Fruit fly (Drosophila melanogaster) whole organism, embryonic: ENCODE results near the gene CG3634.

Source experiments
- Atf-2 ChIP-seq: fragments of 200-800 bp; sonication (Bioruptor generic); optimal IDR thresholded peaks from 2 replicates; lab custom pipeline; 2016; ENCODE audit warnings: missing biosample characterization, missing genetic modification characterization
- Awh ChIP-seq: fragments of 200-800 bp; sonication (Bioruptor generic); IDR thresholded peaks from 2 replicates; pipeline ENCODE4, ENCODE4 v1.3.6; 2022; ENCODE audit warnings: missing biosample characterization, missing genetic modification characterization
- Bteb2 ChIP-seq: fragments of 200-800 bp; sonication (Bioruptor generic); optimal IDR thresholded peaks from 2 replicates; lab custom pipeline; 2016; ENCODE audit warnings: missing biosample characterization, missing genetic modification characterization
- CG12236 ChIP-seq: fragments of 200-800 bp; sonication (Bioruptor generic); optimal IDR thresholded peaks from 2 replicates; lab custom pipeline; 2016; ENCODE audit warnings: missing biosample characterization, missing genetic modification characterization
- CG12299 ChIP-seq: fragments of 200-800 bp; sonication (Bioruptor generic); optimal IDR thresholded peaks from 2 replicates; lab custom pipeline; 2018; ENCODE audit warnings: missing biosample characterization, mild to moderate bottlenecking, missing genetic modification characterization
- CG12391 ChIP-seq: fragments of 200-800 bp; sonication (Bioruptor generic); optimal IDR thresholded peaks from 3 replicates; lab custom pipeline; 2018; ENCODE audit warnings: missing biosample characterization, mild to moderate bottlenecking, missing genetic modification characterization, moderate library complexity
- CG12659 ChIP-seq: fragments of 200-800 bp; sonication (Bioruptor generic); optimal IDR thresholded peaks from 3 replicates; lab custom pipeline; 2017; ENCODE audit warnings: mild to moderate bottlenecking, missing biosample characterization, missing genetic modification reagents, missing genetic modification characterization
- CG13123 ChIP-seq: fragments of 200-800 bp; sonication (Bioruptor generic); optimal IDR thresholded peaks from 2 replicates; lab custom pipeline; 2016; ENCODE audit warnings: missing biosample characterization, missing genetic modification characterization
- CG16813 ChIP-seq: fragments of 200-800 bp; sonication (Bioruptor generic); IDR thresholded peaks from 3 replicates; pipeline ENCODE4 v1.3.6; 2022; ENCODE audit warnings: missing biosample characterization, missing genetic modification characterization; ENCODE audit not compliant: partially characterized antibody
- CG17912 ChIP-seq: fragments of 200-800 bp; sonication (Bioruptor generic); optimal IDR thresholded peaks from 2 replicates; lab custom pipeline; 2018; ENCODE audit warnings: missing biosample characterization, mild to moderate bottlenecking, missing genetic modification characterization
- CG2129 ChIP-seq: fragments of 200-800 bp; sonication (Bioruptor generic); IDR thresholded peaks from 2 replicates; pipeline ENCODE4 v1.3.6; 2022; ENCODE audit warnings: missing biosample characterization, missing genetic modification characterization; ENCODE audit not compliant: partially characterized antibody
- CG2712 ChIP-seq: fragments of 200-800 bp; optimal IDR thresholded peaks from 3 replicates; lab custom pipeline; 2019; ENCODE audit warnings: missing biosample characterization, mild to moderate bottlenecking, missing genetic modification characterization, moderate library complexity
- CG30020 ChIP-seq: fragments of 200-800 bp; optimal IDR thresholded peaks from 2 replicates; lab custom pipeline; 2019; ENCODE audit warnings: missing biosample characterization, mild to moderate bottlenecking, missing genetic modification characterization, moderate library complexity
- CG30403 ChIP-seq: fragments of 200-800 bp; sonication (Bioruptor generic); optimal IDR thresholded peaks from 3 replicates; lab custom pipeline; 2016; ENCODE audit warnings: missing biosample characterization, missing genetic modification characterization
- CG3163 ChIP-seq: fragments of 200-800 bp; sonication (Bioruptor generic); optimal IDR thresholded peaks from 3 replicates; lab custom pipeline; 2016; ENCODE audit warnings: missing biosample characterization, missing genetic modification characterization
- CG4404 ChIP-seq: fragments of 200-800 bp; sonication (Bioruptor generic); IDR thresholded peaks from 2 replicates; pipeline ENCODE4 v1.3.6; 2022; ENCODE audit warnings: missing biosample characterization, missing genetic modification characterization
- CG6689 ChIP-seq: fragments of 200-800 bp; sonication (Bioruptor generic); IDR thresholded peaks from 2 replicates; pipeline ENCODE4 v1.3.6; 2022; ENCODE audit warnings: missing biosample characterization, missing genetic modification characterization
- CG6854 ChIP-seq: fragments of 200-800 bp; sonication (Bioruptor generic); optimal IDR thresholded peaks from 3 replicates; lab custom pipeline; 2017; ENCODE audit warnings: missing biosample characterization, mild to moderate bottlenecking, missing genetic modification characterization
- CG7372 ChIP-seq: fragments of 200-800 bp; sonication (Bioruptor generic); IDR thresholded peaks from 2 replicates; pipeline ENCODE4 v1.3.6; 2022; ENCODE audit warnings: missing biosample characterization, missing genetic modification characterization
- CG7745 ChIP-seq: fragments of 200-800 bp; sonication (Bioruptor generic); optimal IDR thresholded peaks from 2 replicates; lab custom pipeline; 2018; ENCODE audit warnings: missing biosample characterization, mild to moderate bottlenecking, missing genetic modification characterization, moderate library complexity
- CG7987 ChIP-seq: fragments of 200-800 bp; sonication (Bioruptor generic); optimal IDR thresholded peaks from 2 replicates; lab custom pipeline; 2018; ENCODE audit warnings: missing biosample characterization, mild to moderate bottlenecking, missing genetic modification characterization, moderate library complexity
- CkIIα-i1 ChIP-seq: fragments of 200-800 bp; sonication (Bioruptor generic); IDR thresholded peaks from 2 replicates; pipeline ENCODE4 v1.3.6; 2022; ENCODE audit warnings: missing biosample characterization, missing genetic modification characterization
- Dfd ChIP-seq, 2 experiments: fragments of >200 bp; optimal IDR thresholded peaks; 2 replicates each; lab custom pipeline; 2017; ENCODE audit warnings: missing biosample characterization in 2 of 2, missing genetic modification characterization in 2 of 2
- Eip74EF ChIP-seq, 2 experiments: fragments of 200-800 bp in 1 of 2; fragments of >200 bp in 1 of 2; sonication (Bioruptor generic) in 1 of 2; optimal IDR thresholded peaks; 2 replicates each; lab custom pipeline; 2017 to 2019; ENCODE audit warnings: missing biosample characterization in 2 of 2, missing genetic modification characterization in 2 of 2, mild to moderate bottlenecking in 1 of 2, moderate library complexity in 1 of 2
- Hand ChIP-seq: fragments of 200-800 bp; sonication (Bioruptor generic); optimal IDR thresholded peaks from 2 replicates; lab custom pipeline; 2017; ENCODE audit warnings: mild to moderate bottlenecking, missing biosample characterization, missing genetic modification reagents, missing genetic modification characterization
- Lhr ChIP-seq: fragments of 200-800 bp; sonication (Bioruptor generic); optimal IDR thresholded peaks from 3 replicates; lab custom pipeline; 2017; ENCODE audit warnings: mild to moderate bottlenecking, missing biosample characterization, missing genetic modification reagents, missing genetic modification characterization
- Mrtf ChIP-seq: fragments of 200-800 bp; sonication (Bioruptor generic); IDR thresholded peaks from 3 replicates; pipeline ENCODE4 v1.3.6; 2022; ENCODE audit warnings: missing biosample characterization, missing genetic modification characterization
- Oli ChIP-seq: fragments of 200-800 bp; sonication (Bioruptor generic); optimal IDR thresholded peaks from 2 replicates; lab custom pipeline; 2018; ENCODE audit warnings: missing biosample characterization, mild to moderate bottlenecking, missing genetic modification characterization, moderate library complexity
- Pdp1 ChIP-seq, 2 experiments: fragments of 200-800 bp; sonication (Bioruptor generic); optimal IDR thresholded peaks; 3 replicates each; lab custom pipeline; 2016; ENCODE audit warnings: missing biosample characterization in 2 of 2, missing genetic modification characterization in 2 of 2, mild to moderate bottlenecking in 1 of 2, moderate library complexity in 1 of 2
- Ravus ChIP-seq: fragments of 200-800 bp; sonication (Bioruptor generic); IDR thresholded peaks from 2 replicates; pipeline ENCODE4 v1.3.6; 2022; ENCODE audit warnings: missing biosample characterization, missing genetic modification characterization
- Trl ChIP-seq, 3 experiments: fragments of >200 bp in 2 of 3; fragments of 200-800 bp in 1 of 3; sonication (Bioruptor generic) in 1 of 3; optimal IDR thresholded peaks; 2 replicates in 1 of 3; 3 replicates in 2 of 3; lab custom pipeline; 2016 to 2017; ENCODE audit warnings: missing biosample characterization in 1 of 3, missing genetic modification characterization in 1 of 3
- Vsx1 ChIP-seq: fragments of 200-800 bp; sonication (Bioruptor generic); optimal IDR thresholded peaks from 2 replicates; lab custom pipeline; 2017; ENCODE audit warnings: missing biosample characterization, mild to moderate bottlenecking, missing genetic modification characterization, missing genetic modification reagents
- bbx ChIP-seq: fragments of 200-800 bp; sonication (Bioruptor generic); IDR thresholded peaks from 2 replicates; pipeline ENCODE4 v1.3.6; 2022; ENCODE audit warnings: missing biosample characterization, missing genetic modification characterization; ENCODE audit not compliant: partially characterized antibody
- bigmax ChIP-seq: fragments of 200-800 bp; sonication (Bioruptor generic); optimal IDR thresholded peaks from 2 replicates; lab custom pipeline; 2018; ENCODE audit warnings: missing biosample characterization, mild to moderate bottlenecking, missing genetic modification characterization
- cato ChIP-seq: fragments of 200-800 bp; sonication (Bioruptor generic); optimal IDR thresholded peaks from 2 replicates; lab custom pipeline; 2016; ENCODE audit warnings: missing biosample characterization, missing genetic modification characterization, borderline replicate concordance
- dpn ChIP-seq, 2 experiments: fragments of 200-800 bp; sonication (Bioruptor generic); optimal IDR thresholded peaks; 3 replicates each; lab custom pipeline; 2016; ENCODE audit warnings: missing biosample characterization in 2 of 2, missing genetic modification characterization in 2 of 2
- eyg ChIP-seq: fragments of 200-800 bp; sonication (Bioruptor generic); optimal IDR thresholded peaks from 3 replicates; lab custom pipeline; 2016; ENCODE audit warnings: missing biosample characterization, missing genetic modification characterization
- gem ChIP-seq: fragments of 200-800 bp; sonication (Bioruptor generic); optimal IDR thresholded peaks from 2 replicates; lab custom pipeline; 2019; ENCODE audit warnings: missing biosample characterization, mild to moderate bottlenecking, missing genetic modification characterization, moderate library complexity
- grau ChIP-seq: fragments of 200-800 bp; optimal IDR thresholded peaks from 3 replicates; lab custom pipeline; 2019; ENCODE audit warnings: missing biosample characterization, mild to moderate bottlenecking, missing genetic modification characterization, moderate library complexity
- onecut ChIP-seq: fragments of 200-800 bp; sonication (Bioruptor generic); IDR thresholded peaks from 2 replicates; pipeline ENCODE4 v1.3.6; 2022; ENCODE audit warnings: missing biosample characterization, missing genetic modification characterization
- pros ChIP-seq: fragments of 200-800 bp; sonication (Bioruptor generic); optimal IDR thresholded peaks from 3 replicates; lab custom pipeline; 2019; ENCODE audit warnings: missing biosample characterization, mild to moderate bottlenecking, missing genetic modification characterization, moderate library complexity
- run ChIP-seq: fragments of 200-800 bp; sonication (Bioruptor generic); optimal IDR thresholded peaks from 3 replicates; lab custom pipeline; 2018; ENCODE audit warnings: missing biosample characterization, mild to moderate bottlenecking, missing genetic modification characterization
- shn ChIP-seq: fragments of 200-800 bp; sonication (Bioruptor generic); optimal IDR thresholded peaks from 3 replicates; lab custom pipeline; 2016; ENCODE audit warnings: missing biosample characterization, missing genetic modification characterization
- slp2 ChIP-seq: fragments of 200-800 bp; sonication (Bioruptor generic); optimal IDR thresholded peaks from 2 replicates; lab custom pipeline; 2016; ENCODE audit warnings: missing biosample characterization, missing genetic modification characterization
- sqz ChIP-seq: fragments of 200-800 bp; sonication (Bioruptor generic); optimal IDR thresholded peaks from 3 replicates; lab custom pipeline; 2018; ENCODE audit warnings: missing biosample characterization, mild to moderate bottlenecking, missing genetic modification characterization
- ssp ChIP-seq: fragments of 200-800 bp; sonication (Bioruptor generic); IDR thresholded peaks from 2 replicates; pipeline ENCODE4 v1.3.6; 2022; ENCODE audit warnings: missing biosample characterization, missing genetic modification characterization
- usp ChIP-seq: fragments of >200 bp; optimal IDR thresholded peaks from 2 replicates; lab custom pipeline; 2017; ENCODE audit warnings: missing biosample characterization, missing genetic modification characterization
- vfl ChIP-seq: fragments of 200-800 bp; sonication (Bioruptor generic); optimal IDR thresholded peaks from 2 replicates; lab custom pipeline; 2016; ENCODE audit warnings: missing biosample characterization, missing genetic modification characterization

The CG3634 gene

dm6 chr3L:20809088-20809999 lies at the start of gene CG3634, which contains the start of gene HIPP1 (continued):
- TF ChIP-seq dpn (GFP tag; optimal IDR thresholded peaks at IDR 0.05; lab: Kevin White, UChicago) (no peak), CG6854 (GFP tag; lab: Kevin White, UChicago) (no peak), Hand (no peak), vfl (GFP tag; lab: Kevin White, UChicago) (no peak), CkIIα-i1 (GFP tag; lab: Robert Waterston, UW) (no peak), CG7372 (GFP tag; lab: Robert Waterston, UW) (no peak), cato (no peak), bigmax (GFP tag; lab: Kevin White, UChicago) (no peak), CG2712 (tag; lab: Kevin White, UChicago) (peak; percentile 50), CG12391 (tag; lab: Kevin White, UChicago) (peak; percentile 54), Lhr (GFP tag; lab: Kevin White, UChicago) (peak; percentile 51), pros (GFP tag; lab: Kevin White, UChicago) (no peak), Eip74EF (GFP tag; optimal IDR thresholded peaks at IDR 0.05; lab: Kevin White, UChicago) (no peak), CG17912 (GFP tag; lab: Kevin White, UChicago) (no peak), Pdp1 (GFP tag; optimal IDR thresholded peaks at IDR 0.05; lab: Kevin White, UChicago) (no peak), CG7745 (tag; lab: Kevin White, UChicago) (no peak), run (no peak), CG2129 (GFP tag; lab: Robert Waterston, UW) (no peak), CG13123 (GFP tag; lab: Kevin White, UChicago) (no peak), CG12299 (tag; lab: Kevin White, UChicago) (no peak), bbx (GFP tag; lab: Robert Waterston, UW) (peak; percentile 44), Vsx1 (no peak), CG6689 (GFP tag; lab: Robert Waterston, UW) (0 out of 2 replicates have a peak, but pooled peaks have one; percentile 5), CG7987 (GFP tag; lab: Kevin White, UChicago) (no peak), usp (GFP tag; lab: Kevin White, UChicago) (no peak), Ravus (no peak), CG12659 (GFP tag; lab: Kevin White, UChicago) (peak; percentile 57), grau (tag; lab: Kevin White, UChicago) (no peak), Mrtf (GFP tag; lab: Robert Waterston, UW) (no peak), Awh (GFP tag; lab: Robert Waterston, UW) (no peak), ssp (GFP tag; lab: Robert Waterston, UW) (peak; percentile 72), shn (GFP tag; lab: Kevin White, UChicago) (no peak), sqz (GFP tag; lab: Kevin White, UChicago) (no peak), Trl (optimal IDR thresholded peaks at IDR 0.05; lab: Kevin White, UChicago) (no peak), Trl (GFP tag; optimal IDR thresholded peaks at IDR 0.05; lab: Kevin White, UChicago) (no peak), Oli (tag; lab: Kevin White, UChicago) (no peak), CG16813 (GFP tag; lab: Robert Waterston, UW) (peak; percentile 50; the same call in 2 of the 3 replicates), Bteb2 (GFP tag; lab: Kevin White, UChicago) (no peak), slp2 (GFP tag; lab: Kevin White, UChicago) (no peak), CG30403 (GFP tag; lab: Kevin White, UChicago) (peak; percentile 34), gem (no peak), Atf-2 (GFP tag; lab: Kevin White, UChicago) (no peak), CG30020 (tag; lab: Kevin White, UChicago) (peak; percentile 78), eyg (no peak), CG12236 (no peak), Dfd (GFP tag; optimal IDR thresholded peaks at IDR 0.05; lab: Kevin White, UChicago) (no peak), CG4404 (GFP tag; lab: Robert Waterston, UW) (no peak), CG3163 (GFP tag; lab: Kevin White, UChicago) (no peak), onecut (no peak)
